Worm (Caenorhabditis elegans): Measurements from ENCODE around the gene F57G12.1.

- TF ChIP-seq lir-1 (GFP tag; conservative IDR thresholded peaks at IDR 0.05): no peak
- no peak for TF ChIP-seq B0019.2 (GFP tag; conservative IDR thresholded peaks at IDR 0.05)
- TF ChIP-seq somi-1 (GFP tag; optimal IDR thresholded peaks at IDR 0.05): no peak
- no peak for TF ChIP-seq mxl-1 (tag; optimal IDR thresholded peaks at IDR 0.05)
- TF ChIP-seq aptf-3 (GFP tag; IDR thresholded peaks at IDR 0.05): no peak
- no peak for TF ChIP-seq F33H1.4 (GFP tag; IDR thresholded peaks at IDR 0.05)
- no peak for TF ChIP-seq hmg-20 (GFP tag; IDR thresholded peaks at IDR 0.05)
- TF ChIP-seq akir-1 (GFP tag; optimal IDR thresholded peaks at IDR 0.05): no peak
These were observed 11.4 kb upstream of the F57G12.1 start for ce11 chrX:12182684-12183477.
